Worm (Caenorhabditis elegans): Measurements from ENCODE around the gene C47A4.3.
A peak's percentile ranks its signal among the peaks of the same experiment; 100 is the strongest.

Gene C47A4.3

DNA sequence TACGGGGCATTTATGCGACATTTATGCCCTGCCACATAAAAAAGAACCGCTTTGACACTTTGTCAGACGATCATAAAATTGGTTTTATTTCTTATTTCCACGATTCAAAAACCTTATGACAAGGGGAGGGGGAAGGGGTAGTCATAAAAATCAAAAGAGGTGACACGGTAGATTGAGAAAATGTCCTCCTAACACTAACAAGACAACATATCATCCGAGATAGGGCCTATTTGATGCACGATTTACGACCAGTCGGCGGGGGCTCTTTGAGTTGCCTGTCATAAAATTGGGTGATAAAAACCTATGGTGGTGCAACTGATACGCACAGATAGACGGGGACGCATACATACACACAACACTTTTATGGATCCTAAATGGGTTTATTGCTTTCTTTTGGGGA lies 34.2 kb downstream of the C47A4.3 start (continued):
- TF ChIP-seq unc-130 (tag; optimal IDR thresholded peaks at IDR 0.05) (no peak), mab-9 (GFP tag; IDR thresholded peaks at IDR 0.05) (no peak), dsc-1 (tag; optimal IDR thresholded peaks at IDR 0.05) (no peak), lin-14 (GFP tag; optimal IDR thresholded peaks at IDR 0.05) (no peak), mef-2 (tag; optimal IDR thresholded peaks at IDR 0.05) (no peak), ceh-82 (tag; optimal IDR thresholded peaks at IDR 0.05) (no peak), alr-1 (tag; optimal IDR thresholded peaks at IDR 0.05; ENCODE audit: borderline replicate concordance) (no peak), pqm-1 (tag; optimal IDR thresholded peaks at IDR 0.05) (peak; percentile 11), isw-1 (GFP tag; IDR thresholded peaks at IDR 0.05) (no peak), nhr-77 (tag; optimal IDR thresholded peaks at IDR 0.05) (no peak), pax-3 (tag; optimal IDR thresholded peaks at IDR 0.05) (peak; percentile 62), blmp-1 (tag; optimal IDR thresholded peaks at IDR 0.05) (no peak)

DNA sequence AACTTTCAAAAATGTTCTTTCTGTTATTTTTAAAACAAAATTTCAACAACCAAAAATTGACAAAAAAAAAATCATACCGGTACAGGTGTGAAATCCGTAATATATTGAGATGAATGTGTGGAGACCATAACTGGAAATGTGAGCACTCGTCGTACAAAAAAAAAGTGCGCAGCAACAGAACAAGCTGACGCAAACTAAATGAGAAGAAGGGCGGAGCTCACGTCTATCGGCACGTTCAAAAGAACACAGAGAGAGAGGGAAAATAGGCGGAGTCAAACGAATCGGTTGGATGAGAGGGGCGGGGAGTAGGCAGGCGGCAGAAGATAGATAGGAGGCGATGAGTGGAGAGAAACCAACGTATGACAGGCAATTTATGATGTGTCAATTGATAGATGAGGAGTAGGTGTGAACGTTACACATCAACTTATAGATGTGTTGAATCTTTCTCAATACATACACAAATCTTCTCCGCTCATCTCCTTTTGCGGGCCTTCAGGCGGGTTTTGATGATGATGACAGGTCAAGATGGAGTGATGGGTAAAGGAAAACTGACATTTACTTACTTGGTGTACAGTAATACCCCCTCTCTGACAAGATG lies 38.2 kb downstream of the C47A4.3 start, which contains the start of gene tlp-1:
Gene tlp-1, minus strand, starts transcription at position 255 of the 598 bp plus-strand sequence.
- peak; percentile 12 for TF ChIP-seq swsn-7 (tag; optimal IDR thresholded peaks at IDR 0.05)
- TF ChIP-seq fkh-4 (tag; optimal IDR thresholded peaks at IDR 0.05; ENCODE audit: borderline replicate concordance): no peak
- peak; percentile 35 for TF ChIP-seq blmp-1 (tag; optimal IDR thresholded peaks at IDR 0.05)
- TF ChIP-seq vab-15 (tag; optimal IDR thresholded peaks at IDR 0.05): peak; percentile 70
- peak; percentile 80 for TF ChIP-seq lin-14 (GFP tag; optimal IDR thresholded peaks at IDR 0.05)
- no peak for TF ChIP-seq nhr-237 (tag; optimal IDR thresholded peaks at IDR 0.05)
- TF ChIP-seq ceh-8 (GFP tag; optimal IDR thresholded peaks at IDR 0.05): no peak
- no peak for TF ChIP-seq nhr-84 (tag; optimal IDR thresholded peaks at IDR 0.05)
- peak; percentile 13 for TF ChIP-seq elt-2 (tag; optimal IDR thresholded peaks at IDR 0.05)
- no peak for TF ChIP-seq fos-1 (tag; optimal IDR thresholded peaks at IDR 0.05)
- TF ChIP-seq lin-35 (GFP tag; optimal IDR thresholded peaks at IDR 0.05): peak; percentile 34 to 37
- TF ChIP-seq irx-1 (tag; optimal IDR thresholded peaks at IDR 0.05): peak; percentile 46
- peak in 1 of 2 experiments; percentile 7 for TF ChIP-seq efl-1 (optimal IDR thresholded peaks at IDR 0.05)
- TF ChIP-seq efl-1 (GFP tag; optimal IDR thresholded peaks at IDR 0.05 in 1 of 2): peak in 1 of 2 experiments; percentile 28
- peak; percentile 52 for TF ChIP-seq unc-62 (GFP tag; optimal IDR thresholded peaks at IDR 0.05)
- TF ChIP-seq unc-130 (tag; optimal IDR thresholded peaks at IDR 0.05): peak; percentile 65
- peak; percentile 41 to 73 for TF ChIP-seq lsy-2 (tag; optimal IDR thresholded peaks at IDR 0.05)
- peak; percentile 39; the same call in 1 of the 2 replicates for TF ChIP-seq nhr-19 (GFP tag; conservative IDR thresholded peaks at IDR 0.05)
- TF ChIP-seq ceh-82 (tag; optimal IDR thresholded peaks at IDR 0.05): peak in 1 of 3 experiments; percentile 24
- TF ChIP-seq ets-5 (GFP tag; IDR thresholded peaks at IDR 0.05): no peak
- TF ChIP-seq nhr-20 (tag; optimal IDR thresholded peaks at IDR 0.05): peak; percentile 40
- peak; percentile 18 for TF ChIP-seq nhr-47 (tag; optimal IDR thresholded peaks at IDR 0.05)
- no peak for TF ChIP-seq fkh-8 (tag; optimal IDR thresholded peaks at IDR 0.05)
- TF ChIP-seq lin-39 (tag; optimal IDR thresholded peaks at IDR 0.05): peak; percentile 16
- TF ChIP-seq lin-13 (GFP tag; optimal IDR thresholded peaks at IDR 0.05): peak; percentile 12
- TF ChIP-seq nhr-85 (tag): peak; percentile 95
- TF ChIP-seq elt-3 (tag; optimal IDR thresholded peaks at IDR 0.05): peak in 4 of 6 experiments; percentile 47 to 86 (median 66)
- TF ChIP-seq aly-2 (tag; optimal IDR thresholded peaks at IDR 0.05): no peak
- TF ChIP-seq grh-1 (GFP tag; IDR thresholded peaks at IDR 0.05): peak; percentile 61
- TF ChIP-seq dpl-1 (GFP tag; optimal IDR thresholded peaks at IDR 0.05): peak in 1 of 3 experiments; percentile 25
- TF ChIP-seq F16B12.6 (tag; optimal IDR thresholded peaks at IDR 0.05): no peak
- TF ChIP-seq mab-9 (GFP tag; IDR thresholded peaks at IDR 0.05): peak; percentile 77
- TF ChIP-seq xbp-1 (tag; optimal IDR thresholded peaks at IDR 0.05): peak; percentile 9
- TF ChIP-seq mdl-1 (tag; optimal IDR thresholded peaks at IDR 0.05): peak in 1 of 2 experiments; percentile 26
- TF ChIP-seq nhr-71 (tag; optimal IDR thresholded peaks at IDR 0.05): peak; percentile 62
- peak; percentile 68 for TF ChIP-seq snu-23 (GFP tag; optimal IDR thresholded peaks at IDR 0.05)
- peak; percentile 64 for TF ChIP-seq rnt-1 (tag; optimal IDR thresholded peaks at IDR 0.05)
- TF ChIP-seq egl-27 (tag; optimal IDR thresholded peaks at IDR 0.05): peak; percentile 5 to 15
- peak; percentile 90 for TF ChIP-seq tbx-2 (tag; optimal IDR thresholded peaks at IDR 0.05)
- peak; percentile 22 for TF ChIP-seq mep-1 (tag; optimal IDR thresholded peaks at IDR 0.05)
- peak; percentile 69 for TF ChIP-seq nhr-90 (tag; optimal IDR thresholded peaks at IDR 0.05; ENCODE audit: poor library complexity)
- no peak for TF ChIP-seq alr-1 (tag; optimal IDR thresholded peaks at IDR 0.05; ENCODE audit: borderline replicate concordance)
- TF ChIP-seq efl-3 (GFP tag; optimal IDR thresholded peaks at IDR 0.05): peak; percentile 13

All from whole organism, L1 larva.